Fruit fly (Drosophila melanogaster) whole organism, embryonic: ENCODE data around the gene Antp.

Experiments used
- Ada2b ChIP-seq: fragments of 200-800 bp; sonication (Bioruptor generic); IDR thresholded peaks from 2 replicates; pipeline ENCODE4 v1.3.6; 2022; ENCODE audit warnings: missing biosample characterization, missing genetic modification characterization
- BEAF-32 ChIP-seq: fragments of 200-800 bp; sonication (Bioruptor generic); optimal IDR thresholded peaks from 3 replicates; lab custom pipeline; 2017; ENCODE audit warnings: missing biosample characterization, missing genetic modification characterization, mild to moderate bottlenecking, moderate library complexity, missing genetic modification reagents
- CG10147 ChIP-seq: fragments of 200-800 bp; sonication (Bioruptor generic); optimal IDR thresholded peaks from 2 replicates; lab custom pipeline; 2019; ENCODE audit warnings: missing biosample characterization, mild to moderate bottlenecking, missing genetic modification characterization, moderate library complexity
- CG12769 ChIP-seq: fragments of 200-800 bp; sonication (Bioruptor generic); optimal IDR thresholded peaks from 2 replicates; lab custom pipeline; 2019; ENCODE audit warnings: missing biosample characterization, mild to moderate bottlenecking, missing genetic modification characterization, moderate library complexity
- CG13894 ChIP-seq: fragments of 200-800 bp; sonication (Bioruptor generic); optimal IDR thresholded peaks from 3 replicates; lab custom pipeline; 2018; ENCODE audit warnings: missing biosample characterization, mild to moderate bottlenecking, missing genetic modification characterization, moderate library complexity
- CG15269 ChIP-seq: fragments of 200-800 bp; sonication (Bioruptor generic); optimal IDR thresholded peaks from 2 replicates; lab custom pipeline; 2018; ENCODE audit warnings: missing biosample characterization, mild to moderate bottlenecking, missing genetic modification characterization, moderate library complexity
- CG15479 ChIP-seq: fragments of 200-800 bp; sonication (Bioruptor generic); optimal IDR thresholded peaks from 3 replicates; lab custom pipeline; 2019; ENCODE audit warnings: missing biosample characterization, mild to moderate bottlenecking, missing genetic modification characterization, moderate library complexity
- CG15601 ChIP-seq: fragments of 200-800 bp; sonication (Bioruptor generic); optimal IDR thresholded peaks from 3 replicates; lab custom pipeline; 2019; ENCODE audit warnings: missing biosample characterization, mild to moderate bottlenecking, missing genetic modification characterization, moderate library complexity
- CG1832 ChIP-seq: fragments of 200-800 bp; sonication (Bioruptor generic); optimal IDR thresholded peaks from 2 replicates; lab custom pipeline; 2017; ENCODE audit warnings: missing biosample characterization, mild to moderate bottlenecking, missing genetic modification characterization, inconsistent platforms
- CG18599 ChIP-seq: fragments of 200-800 bp; sonication (Bioruptor generic); optimal IDR thresholded peaks from 3 replicates; lab custom pipeline; 2017; ENCODE audit warnings: missing biosample characterization, missing genetic modification characterization, mild to moderate bottlenecking, moderate library complexity, missing genetic modification reagents
- CG2875 ChIP-seq: fragments of 200-800 bp; sonication (Bioruptor generic); optimal IDR thresholded peaks from 2 replicates; lab custom pipeline; 2017; ENCODE audit warnings: missing biosample characterization, mild to moderate bottlenecking, missing genetic modification characterization, missing genetic modification reagents
- CG30431 ChIP-seq: fragments of 200-800 bp; sonication (Bioruptor generic); optimal IDR thresholded peaks from 2 replicates; lab custom pipeline; 2017; ENCODE audit warnings: missing biosample characterization, missing genetic modification characterization
- CG3163 ChIP-seq: fragments of 200-800 bp; sonication (Bioruptor generic); optimal IDR thresholded peaks from 3 replicates; lab custom pipeline; 2016; ENCODE audit warnings: missing biosample characterization, missing genetic modification characterization
- CG3407 ChIP-seq: fragments of 200-800 bp; sonication (Bioruptor generic); optimal IDR thresholded peaks from 2 replicates; lab custom pipeline; 2018; ENCODE audit warnings: missing biosample characterization, mild to moderate bottlenecking, missing genetic modification characterization
- CG34224 ChIP-seq: fragments of 200-800 bp; sonication (Bioruptor generic); IDR thresholded peaks from 3 replicates; pipeline ENCODE4 v1.3.6; 2022; ENCODE audit warnings: missing biosample characterization, missing genetic modification characterization; ENCODE audit not compliant: partially characterized antibody
- CG34376 ChIP-seq: fragments of 200-800 bp; sonication (Bioruptor generic); optimal IDR thresholded peaks from 2 replicates; lab custom pipeline; 2018; ENCODE audit warnings: missing biosample characterization, mild to moderate bottlenecking, missing genetic modification characterization
- CG4360 ChIP-seq: fragments of 200-800 bp; sonication (Bioruptor generic); IDR thresholded peaks from 2 replicates; pipeline ENCODE4 v1.3.6; 2022; ENCODE audit warnings: missing biosample characterization, missing genetic modification characterization
- CG6254 ChIP-seq: fragments of 200-800 bp; sonication (Bioruptor generic); optimal IDR thresholded peaks from 3 replicates; lab custom pipeline; 2017; ENCODE audit warnings: mild to moderate bottlenecking, missing biosample characterization, missing genetic modification reagents, missing genetic modification characterization
- CG7372 ChIP-seq: fragments of 200-800 bp; sonication (Bioruptor generic); IDR thresholded peaks from 2 replicates; pipeline ENCODE4 v1.3.6; 2022; ENCODE audit warnings: missing biosample characterization, missing genetic modification characterization
- CG8281 ChIP-seq: fragments of 200-800 bp; sonication (Bioruptor generic); optimal IDR thresholded peaks from 2 replicates; lab custom pipeline; 2018; ENCODE audit warnings: missing biosample characterization, mild to moderate bottlenecking, missing genetic modification characterization, moderate library complexity
- CG8359 ChIP-seq: fragments of 200-800 bp; sonication (Bioruptor generic); optimal IDR thresholded peaks from 2 replicates; lab custom pipeline; 2017; ENCODE audit warnings: missing biosample characterization, mild to moderate bottlenecking, missing genetic modification characterization, borderline replicate concordance
- CG8765 ChIP-seq: fragments of 200-800 bp; sonication (Bioruptor generic); IDR thresholded peaks from 2 replicates; pipeline ENCODE4 v1.3.6; 2022; ENCODE audit warnings: missing biosample characterization, missing genetic modification characterization
- CG9215 ChIP-seq: fragments of 200-800 bp; sonication (Bioruptor generic); IDR thresholded peaks from 2 replicates; pipeline ENCODE4 v1.3.6; 2022; ENCODE audit warnings: missing biosample characterization, missing genetic modification characterization
- D ChIP-seq, 2 experiments: fragments of 200-800 bp in 1 of 2; fragments of >200 bp in 1 of 2; sonication (Bioruptor generic) in 1 of 2; optimal IDR thresholded peaks; 2 replicates in 1 of 2; 3 replicates in 1 of 2; lab custom pipeline; 2017; ENCODE audit warnings: mild to moderate bottlenecking in 1 of 2, missing biosample characterization in 1 of 2, missing genetic modification characterization in 1 of 2, missing genetic modification reagents in 1 of 2
- Dp ChIP-seq: fragments of 200-800 bp; sonication (Bioruptor generic); optimal IDR thresholded peaks from 2 replicates; lab custom pipeline; 2018; ENCODE audit warnings: missing biosample characterization, mild to moderate bottlenecking, missing genetic modification characterization, moderate library complexity
- HLH54F ChIP-seq: fragments of 200-800 bp; sonication (Bioruptor generic); optimal IDR thresholded peaks from 3 replicates; lab custom pipeline; 2016; ENCODE audit warnings: missing biosample characterization, missing genetic modification characterization
- Lpt ChIP-seq: fragments of >200 bp; optimal IDR thresholded peaks from 2 replicates; lab custom pipeline; 2018; ENCODE audit warnings: missing biosample characterization, missing genetic modification characterization
- Neu2 ChIP-seq: fragments of 200-800 bp; sonication (Bioruptor generic); optimal IDR thresholded peaks from 3 replicates; lab custom pipeline; 2016; ENCODE audit warnings: missing biosample characterization, missing genetic modification characterization, borderline replicate concordance
- Sry-β ChIP-seq: fragments of 200-800 bp; sonication (Bioruptor generic); optimal IDR thresholded peaks from 2 replicates; lab custom pipeline; 2018; ENCODE audit warnings: missing biosample characterization, mild to moderate bottlenecking, missing genetic modification characterization, moderate library complexity
- Ssrp ChIP-seq: fragments of 200-800 bp; sonication (Bioruptor generic); optimal IDR thresholded peaks from 2 replicates; lab custom pipeline; 2018; ENCODE audit warnings: missing biosample characterization, mild to moderate bottlenecking, missing genetic modification characterization, moderate library complexity
- abd-A ChIP-seq: fragments of 200-800 bp; sonication (Bioruptor generic); optimal IDR thresholded peaks from 3 replicates; lab custom pipeline; 2019; ENCODE audit warnings: missing biosample characterization, mild to moderate bottlenecking, missing genetic modification characterization, moderate library complexity
- cad ChIP-seq: fragments of >200 bp; optimal IDR thresholded peaks from 2 replicates; lab custom pipeline; 2017; ENCODE audit warnings: missing biosample characterization, missing genetic modification characterization
- cg ChIP-seq: fragments of 200-800 bp; sonication (Bioruptor generic); optimal IDR thresholded peaks from 3 replicates; lab custom pipeline; 2019; ENCODE audit warnings: missing biosample characterization, mild to moderate bottlenecking, missing genetic modification characterization, moderate library complexity
- crol ChIP-seq: fragments of 200-800 bp; sonication (Bioruptor generic); IDR thresholded peaks from 2 replicates; pipeline ENCODE4 v1.3.6; 2022; ENCODE audit warnings: missing biosample characterization, missing genetic modification characterization
- fru ChIP-seq: fragments of >200 bp; optimal IDR thresholded peaks from 2 replicates; lab custom pipeline; 2017
- ftz-f1 ChIP-seq: fragments of 200-800 bp; sonication (Bioruptor generic); optimal IDR thresholded peaks from 2 replicates; lab custom pipeline; 2016; ENCODE audit warnings: missing biosample characterization, missing genetic modification characterization
- onecut ChIP-seq: fragments of 200-800 bp; sonication (Bioruptor generic); IDR thresholded peaks from 2 replicates; pipeline ENCODE4 v1.3.6; 2022; ENCODE audit warnings: missing biosample characterization, missing genetic modification characterization
- phol ChIP-seq: fragments of 200-800 bp; sonication (Bioruptor generic); optimal IDR thresholded peaks from 3 replicates; lab custom pipeline; 2018; ENCODE audit warnings: missing biosample characterization, mild to moderate bottlenecking, missing genetic modification characterization, moderate library complexity
- pita ChIP-seq: fragments of 200-800 bp; sonication (Bioruptor generic); optimal IDR thresholded peaks from 2 replicates; lab custom pipeline; 2017; ENCODE audit warnings: missing biosample characterization, mild to moderate bottlenecking, missing genetic modification characterization
- sd ChIP-seq: fragments of 200-800 bp; sonication (Bioruptor generic); optimal IDR thresholded peaks from 3 replicates; lab custom pipeline; 2018; ENCODE audit warnings: missing biosample characterization, mild to moderate bottlenecking, missing genetic modification characterization, moderate library complexity
- tll ChIP-seq, 2 experiments: fragments of 200-800 bp in 1 of 2; fragments of >200 bp in 1 of 2; sonication (Bioruptor generic) in 1 of 2; optimal IDR thresholded peaks; 2 replicates each; lab custom pipeline; 2017 to 2019; ENCODE audit warnings: missing biosample characterization in 2 of 2, missing genetic modification characterization in 2 of 2, mild to moderate bottlenecking in 1 of 2, moderate library complexity in 1 of 2
- twi ChIP-seq: fragments of 200-800 bp; optimal IDR thresholded peaks from 2 replicates; lab custom pipeline; 2019; ENCODE audit warnings: missing biosample characterization, mild to moderate bottlenecking, missing genetic modification characterization, moderate library complexity
- zen ChIP-seq: fragments of 200-800 bp; sonication (Bioruptor generic); optimal IDR thresholded peaks from 3 replicates; lab custom pipeline; 2018; ENCODE audit warnings: missing biosample characterization, mild to moderate bottlenecking, missing genetic modification characterization, moderate library complexity

The Antp gene

dm6 chr3R:7034440-7034839, 35.4 kb upstream of the Antp start (continued):
- TF ChIP-seq Dp (GFP tag; lab: Kevin White, UChicago) (no peak), CG3163 (no peak), crol (GFP tag; lab: Robert Waterston, UW) (no peak), CG13894 (tag; lab: Kevin White, UChicago) (no peak), Ssrp (no peak), Neu2 (GFP tag; lab: Kevin White, UChicago) (no peak), onecut (GFP tag; lab: Robert Waterston, UW) (peak; percentile 63), CG8359 (no peak), cg (GFP tag; lab: Kevin White, UChicago) (peak; percentile 50), Ada2b (GFP tag; lab: Robert Waterston, UW) (no peak), phol (no peak), abd-A (tag; lab: Kevin White, UChicago) (peak; percentile 93), CG8281 (tag; lab: Kevin White, UChicago) (no peak), sd (tag; lab: Kevin White, UChicago) (peak; percentile 54)
- TF ChIP-seq, all 482 proteins: peak for 7

dm6 chr3R:7033707-7034106, 34.7 kb upstream of the Antp start:
- no peak for TF ChIP-seq CG7372 (GFP tag; lab: Robert Waterston, UW)
- no peak for TF ChIP-seq CG15269 (tag; lab: Kevin White, UChicago)
- TF ChIP-seq CG8765 (GFP tag; lab: Robert Waterston, UW): no peak
- TF ChIP-seq Sry-β (GFP tag; lab: Kevin White, UChicago): no peak
- no peak for TF ChIP-seq CG30431 (GFP tag; lab: Kevin White, UChicago)
- no peak for TF ChIP-seq Lpt (GFP tag; lab: Kevin White, UChicago)
- TF ChIP-seq CG12769 (tag; lab: Kevin White, UChicago): no peak
- TF ChIP-seq BEAF-32 (GFP tag; lab: Kevin White, UChicago): no peak
- TF ChIP-seq CG15601: no peak
- no peak for TF ChIP-seq fru (lab: Kevin White, UChicago)
- peak; percentile 50 for TF ChIP-seq zen (tag; lab: Kevin White, UChicago)
- TF ChIP-seq CG6254 (GFP tag; lab: Kevin White, UChicago): no peak
- no peak for TF ChIP-seq ftz-f1 (GFP tag; lab: Kevin White, UChicago)
- no peak for TF ChIP-seq CG9215 (GFP tag; lab: Robert Waterston, UW)
- TF ChIP-seq cad (GFP tag; lab: Kevin White, UChicago): peak; percentile 83
- TF ChIP-seq CG34224 (GFP tag; lab: Robert Waterston, UW): no peak
- no peak for TF ChIP-seq CG3407 (GFP tag; lab: Kevin White, UChicago)
- TF ChIP-seq twi (tag; lab: Kevin White, UChicago): peak; percentile 2
- no peak for TF ChIP-seq HLH54F (GFP tag; lab: Kevin White, UChicago)
- no peak for TF ChIP-seq CG34376 (GFP tag; lab: Kevin White, UChicago)
- no peak for TF ChIP-seq CG10147 (GFP tag; lab: Kevin White, UChicago)
- TF ChIP-seq CG15479 (GFP tag; lab: Kevin White, UChicago): peak; percentile 36
- no peak for TF ChIP-seq CG2875 (GFP tag; lab: Kevin White, UChicago)

DNA sequence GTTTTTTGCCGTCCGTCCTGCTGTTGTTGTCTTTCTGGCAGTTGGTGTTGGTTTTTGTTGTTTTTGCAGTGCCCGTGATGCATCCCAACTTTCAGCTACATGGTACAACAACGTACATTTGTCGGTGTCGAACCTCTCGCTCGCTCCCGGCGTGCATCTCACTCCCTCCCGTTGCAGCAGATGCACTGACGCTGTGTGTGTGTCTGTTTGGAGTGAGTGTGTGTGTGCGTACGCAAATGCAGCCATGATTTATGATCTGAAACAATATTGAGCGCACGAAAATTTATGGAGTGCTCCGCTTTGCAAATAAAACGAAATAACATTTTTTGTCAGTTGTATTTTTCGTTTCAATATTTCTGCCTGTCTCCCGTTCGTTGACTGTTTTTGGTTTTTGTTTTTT, 32.5 kb upstream of the Antp start:
- peak; percentile 67 for TF ChIP-seq CG15479 (GFP tag; lab: Kevin White, UChicago)
- no peak for TF ChIP-seq CG18599 (GFP tag; lab: Kevin White, UChicago)
- peak in 1 of 2 experiments; percentile 13 for TF ChIP-seq tll (GFP tag; optimal IDR thresholded peaks at IDR 0.05; lab: Kevin White, UChicago)
- peak; percentile 74 for TF ChIP-seq CG4360
- TF ChIP-seq zen (tag; lab: Kevin White, UChicago): peak; percentile 14
- peak; percentile 53 for TF ChIP-seq CG1832 (GFP tag; lab: Kevin White, UChicago)
- no peak for TF ChIP-seq CG30431 (GFP tag; lab: Kevin White, UChicago)
- TF ChIP-seq pita: no peak
- TF ChIP-seq cg (GFP tag; lab: Kevin White, UChicago): peak; percentile 52
- peak; percentile 83 for TF ChIP-seq cad (GFP tag; lab: Kevin White, UChicago)
- TF ChIP-seq D (optimal IDR thresholded peaks at IDR 0.05; lab: Kevin White, UChicago): peak; percentile 49
- no peak for TF ChIP-seq D (GFP tag; optimal IDR thresholded peaks at IDR 0.05; lab: Kevin White, UChicago)
- TF ChIP-seq, all 482 proteins: peak for 8
